Fruit fly (Drosophila melanogaster): Measurements from ENCODE around the gene CG33223.

Gene CG33223

dm6 chrX:8455019-8455555 lies 28.6 kb downstream of the CG33223 start, which contains the start of gene org-1 (continued):
- TF ChIP-seq cyc (GFP tag; optimal IDR thresholded peaks at IDR 0.05) (peak; percentile 75), Smox (GFP tag; optimal IDR thresholded peaks at IDR 0.05) (peak; percentile 59), CG11902 (GFP tag; optimal IDR thresholded peaks at IDR 0.05) (peak; percentile 80), CG15336 (GFP tag; IDR thresholded peaks at IDR 0.05) (peak; percentile 96), CG4318 (GFP tag; optimal IDR thresholded peaks at IDR 0.05) (peak; percentile 79), achi (GFP tag; optimal IDR thresholded peaks at IDR 0.05) (peak; percentile 89), CG8119 (GFP tag; IDR thresholded peaks at IDR 0.05) (peak; percentile 94), Eip93F (GFP tag; optimal IDR thresholded peaks at IDR 0.05) (no peak), Met (GFP tag; optimal IDR thresholded peaks at IDR 0.05) (peak; percentile 77), Sox15 (GFP tag; optimal IDR thresholded peaks at IDR 0.05) (peak; percentile 79), Sox102F (GFP tag; optimal IDR thresholded peaks at IDR 0.05) (peak; percentile 47), Hr4 (GFP tag; optimal IDR thresholded peaks at IDR 0.05) (peak; percentile 89), CG3919 (GFP tag; optimal IDR thresholded peaks at IDR 0.05) (peak; percentile 92), CG6276 (GFP tag; optimal IDR thresholded peaks at IDR 0.05) (peak; percentile 86), CG34406 (GFP tag; optimal IDR thresholded peaks at IDR 0.05) (peak; percentile 74), fkh (GFP tag; optimal IDR thresholded peaks at IDR 0.05) (peak; percentile 68), Hr38 (GFP tag; optimal IDR thresholded peaks at IDR 0.05) (peak; percentile 22), CG31627 (GFP tag; optimal IDR thresholded peaks at IDR 0.05) (peak; percentile 63), CG7368 (GFP tag; optimal IDR thresholded peaks at IDR 0.05) (peak; percentile 84), CG6854 (GFP tag; optimal IDR thresholded peaks at IDR 0.05) (peak; percentile 1), CG16779 (tag; optimal IDR thresholded peaks at IDR 0.05) (peak; percentile 73), Gug (GFP tag; IDR thresholded peaks at IDR 0.05) (peak; percentile 92), Blimp-1 (GFP tag; optimal IDR thresholded peaks at IDR 0.05) (peak; percentile 36), CG10631 (GFP tag; optimal IDR thresholded peaks at IDR 0.05) (peak; percentile 91), Eip78C (GFP tag) (peak; percentile 96), dac (GFP tag; optimal IDR thresholded peaks at IDR 0.05) (peak; percentile 71)

- TF ChIP-seq CG1621 (tag; optimal IDR thresholded peaks at IDR 0.05) = no peak
- no peak for TF ChIP-seq net (GFP tag; optimal IDR thresholded peaks at IDR 0.05)
- no peak for TF ChIP-seq CG10669 (GFP tag; optimal IDR thresholded peaks at IDR 0.05)
- TF ChIP-seq Hr4 (GFP tag; optimal IDR thresholded peaks at IDR 0.05) = no peak
- no peak for TF ChIP-seq eg (GFP tag; IDR thresholded peaks at IDR 0.05)
- TF ChIP-seq CG31627 (GFP tag; optimal IDR thresholded peaks at IDR 0.05) = no peak
- TF ChIP-seq CG6792 (GFP tag; optimal IDR thresholded peaks at IDR 0.05) = no peak
Observed at dm6 chrX:8452163-8452562, 31.5 kb downstream of the CG33223 start.

dm6 chrX:8450214-8450904 lies 33.3 kb downstream of the CG33223 start:
- TF ChIP-seq dsx (GFP tag; optimal IDR thresholded peaks at IDR 0.05; ENCODE audit: poor library complexity, severe bottlenecking) (no peak), CG11294 (GFP tag; IDR thresholded peaks at IDR 0.05) (no peak), svp (GFP tag) (no peak), CG7368 (GFP tag; optimal IDR thresholded peaks at IDR 0.05) (no peak), Sox14 (GFP tag; optimal IDR thresholded peaks at IDR 0.05) (no peak), Eip78C (GFP tag) (no peak), Lpt (GFP tag; optimal IDR thresholded peaks at IDR 0.05) (no peak), ss (GFP tag; optimal IDR thresholded peaks at IDR 0.05) (no peak), spab (GFP tag; optimal IDR thresholded peaks at IDR 0.05) (no peak), Gug (GFP tag; IDR thresholded peaks at IDR 0.05) (no peak), CG31627 (GFP tag; optimal IDR thresholded peaks at IDR 0.05) (no peak), Hr39 (GFP tag; optimal IDR thresholded peaks at IDR 0.05) (no peak), Met (GFP tag; optimal IDR thresholded peaks at IDR 0.05) (no peak), fd59A (GFP tag; optimal IDR thresholded peaks at IDR 0.05) (no peak), CG3919 (GFP tag; optimal IDR thresholded peaks at IDR 0.05) (no peak), achi (GFP tag; optimal IDR thresholded peaks at IDR 0.05) (no peak), CG10631 (GFP tag; optimal IDR thresholded peaks at IDR 0.05) (no peak), Sox15 (GFP tag; optimal IDR thresholded peaks at IDR 0.05) (no peak), CG11902 (GFP tag; optimal IDR thresholded peaks at IDR 0.05) (no peak), CG6163 (GFP tag; IDR thresholded peaks at IDR 0.05) (no peak)
